Worm (Caenorhabditis elegans): ENCODE measurements around the gene lgg-1.
A peak's percentile ranks its signal among the peaks of the same experiment; 100 is the strongest.

lgg-1 gene

ce11 chrII:6360822-6361221, 13.3 kb upstream of the lgg-1 start, which contains the start of gene K10B2.4 (continued):
- TF ChIP-seq him-1 (tag; optimal IDR thresholded peaks at IDR 0.05) (no peak), snpc-4 (GFP tag; optimal IDR thresholded peaks at IDR 0.05) (peak; percentile 0), snpc-4 (tag; optimal IDR thresholded peaks at IDR 0.05) (peak; percentile 22 to 42 (median 36)), B0019.2 (GFP tag; conservative IDR thresholded peaks at IDR 0.05) (no peak), nfyb-1 (GFP tag; IDR thresholded peaks at IDR 0.05) (peak; percentile 57; the same call in 1 of the 2 replicates), ZK185.1 (tag; optimal IDR thresholded peaks at IDR 0.05; ENCODE audit: poor library complexity, severe bottlenecking) (peak; percentile 58), atf-7 (tag; optimal IDR thresholded peaks at IDR 0.05) (peak; percentile 24), tlf-1 (GFP tag; optimal IDR thresholded peaks at IDR 0.05) (peak; percentile 43), lsl-1 (GFP tag; optimal IDR thresholded peaks at IDR 0.05) (peak; percentile 7), K11D2.4 (GFP tag; IDR thresholded peaks at IDR 0.05) (no peak), F23B12.7 (tag; optimal IDR thresholded peaks at IDR 0.05; ENCODE audit: insufficient read depth) (peak; percentile 80), tbx-9 (tag; optimal IDR thresholded peaks at IDR 0.05; ENCODE audit: borderline replicate concordance) (no peak), dpl-1 (GFP tag; optimal IDR thresholded peaks at IDR 0.05) (peak; percentile 46), nhr-80 (tag; optimal IDR thresholded peaks at IDR 0.05) (peak; percentile 61), ekl-4 (GFP tag; IDR thresholded peaks at IDR 0.05) (peak; percentile 73), xnd-1 (tag; optimal IDR thresholded peaks at IDR 0.05) (no peak), rpc-1 (optimal IDR thresholded peaks at IDR 0.05) (no peak), rpc-1 (tag; optimal IDR thresholded peaks at IDR 0.05) (no peak), nfya-1 (tag; optimal IDR thresholded peaks at IDR 0.05; ENCODE audit: borderline replicate concordance, insufficient read depth) (no peak), aptf-3 (GFP tag; IDR thresholded peaks at IDR 0.05) (no peak), F22D6.2 (tag; optimal IDR thresholded peaks at IDR 0.05) (no peak), cebp-1 (GFP tag; IDR thresholded peaks at IDR 0.05) (no peak), cebp-1 (tag; optimal IDR thresholded peaks at IDR 0.05) (peak; percentile 47), gei-17 (GFP tag; optimal IDR thresholded peaks at IDR 0.05) (no peak)

- no peak for TF ChIP-seq tbx-9 (tag; optimal IDR thresholded peaks at IDR 0.05; ENCODE audit: borderline replicate concordance)
- TF ChIP-seq ztf-3 (GFP tag; optimal IDR thresholded peaks at IDR 0.05), result no peak
- no peak for TF ChIP-seq egrh-3 (GFP tag; IDR thresholded peaks at IDR 0.05)
- no peak for TF ChIP-seq lin-35 (GFP tag; optimal IDR thresholded peaks at IDR 0.05)
- TF ChIP-seq mcd-1 (GFP tag; IDR thresholded peaks at IDR 0.05), result no peak
- TF ChIP-seq lin-40 (tag; optimal IDR thresholded peaks at IDR 0.05), result no peak
- TF ChIP-seq gei-17 (GFP tag; optimal IDR thresholded peaks at IDR 0.05), result no peak
- no peak for TF ChIP-seq hlh-12 (tag; optimal IDR thresholded peaks at IDR 0.05)
- TF ChIP-seq pbrm-1 (GFP tag; IDR thresholded peaks at IDR 0.05), result no peak
Observed at ce11 chrII:6358905-6359304, 11.4 kb upstream of the lgg-1 start, which contains the start of gene C32D5.12. TSS of gene C32D5.12 (minus strand) at chrII:6359005.

- TF ChIP-seq tbp1 (GFP tag; optimal IDR thresholded peaks at IDR 0.05), result peak; percentile 83
- no peak for TF ChIP-seq rec-8 (tag; optimal IDR thresholded peaks at IDR 0.05)
- peak; percentile 56 for TF ChIP-seq rpc-1 (optimal IDR thresholded peaks at IDR 0.05)
- peak; percentile 78 for TF ChIP-seq rpc-1 (tag; optimal IDR thresholded peaks at IDR 0.05)
- TF ChIP-seq snpc-1.3 (tag; optimal IDR thresholded peaks at IDR 0.05; ENCODE audit: insufficient read depth), result peak; percentile 28
- TF ChIP-seq lin-40 (tag; optimal IDR thresholded peaks at IDR 0.05), result no peak
- TF ChIP-seq ceh-58 (GFP tag; IDR thresholded peaks at IDR 0.05), result 0 out of 2 replicates have a peak, but pooled peaks have one; percentile 93
- no peak for TF ChIP-seq tbx-9 (tag; optimal IDR thresholded peaks at IDR 0.05; ENCODE audit: borderline replicate concordance)
- TF ChIP-seq die-1 (tag; optimal IDR thresholded peaks at IDR 0.05), result peak; percentile 25
- peak; percentile 49; the same call in 1 of the 2 replicates for TF ChIP-seq madf-6 (GFP tag; IDR thresholded peaks at IDR 0.05)
- TF ChIP-seq nfya-1 (tag; optimal IDR thresholded peaks at IDR 0.05; ENCODE audit: borderline replicate concordance, insufficient read depth), result no peak
- TF ChIP-seq athp-1 (tag; optimal IDR thresholded peaks at IDR 0.05), result peak; percentile 50
- peak; percentile 37 for TF ChIP-seq lin-54 (GFP tag; optimal IDR thresholded peaks at IDR 0.05)
- TF ChIP-seq snpc-3.4 (tag; optimal IDR thresholded peaks at IDR 0.05), result peak; percentile 37
- TF ChIP-seq B0261.1 (tag; optimal IDR thresholded peaks at IDR 0.05), result peak; percentile 52
- peak; percentile 66 for TF ChIP-seq lin-26 (GFP tag; IDR thresholded peaks at IDR 0.05)
- TF ChIP-seq F23B12.7 (tag; optimal IDR thresholded peaks at IDR 0.05; ENCODE audit: insufficient read depth), result peak; percentile 54
- TF ChIP-seq xnd-1 (tag; optimal IDR thresholded peaks at IDR 0.05), result no peak
- no peak for TF ChIP-seq madf-3 (GFP tag; IDR thresholded peaks at IDR 0.05)
- TF ChIP-seq F49E8.2 (tag; optimal IDR thresholded peaks at IDR 0.05; ENCODE audit: insufficient read depth), result peak; percentile 35
- TF ChIP-seq hsf-1 (GFP tag; IDR thresholded peaks at IDR 0.05), result 0 out of 2 replicates have a peak, but pooled peaks have one; percentile 30
- TF ChIP-seq mcd-1 (GFP tag; IDR thresholded peaks at IDR 0.05), result no peak
Observed at ce11 chrII:6358232-6358631, 10.7 kb upstream of the lgg-1 start.

Measured in whole organism, young adult.